Worm (Caenorhabditis elegans) whole organism, L2 larva: ENCODE measurements around the gene C34C12.1.

Source experiments
- C34F6.9 ChIP-seq: fragments of 150-350 bp; optimal IDR thresholded peaks from 2 replicates; lab custom pipeline; 2014; ENCODE audit warnings: missing biosample characterization, missing genetic modification characterization
- F13H6.1 ChIP-seq: sonication (generic microtip); optimal IDR thresholded peaks from 2 replicates; lab custom pipeline; 2016; ENCODE audit warnings: missing genetic modification characterization, missing compliant biosample characterization
- R02D3.7 ChIP-seq: fragments of 150-350 bp; optimal IDR thresholded peaks from 2 replicates; lab custom pipeline; 2014; ENCODE audit warnings: missing biosample characterization, missing genetic modification characterization
- Y55F3AM.14 ChIP-seq: fragments of 200-800 bp; sonication (Bioruptor generic); optimal IDR thresholded peaks from 2 replicates; lab custom pipeline; 2018; ENCODE audit warnings: mild to moderate bottlenecking, missing genetic modification characterization, missing compliant biosample characterization
- aly-2 ChIP-seq: fragments of 150-350 bp; optimal IDR thresholded peaks from 2 replicates; lab custom pipeline; 2014; ENCODE audit warnings: missing biosample characterization, missing genetic modification characterization
- ama-1 ChIP-seq: fragments of 150-350 bp; optimal IDR thresholded peaks from 2 replicates; lab custom pipeline; 2018; ENCODE audit warnings: inconsistent platforms
- ceh-16 ChIP-seq: fragments of 150-350 bp; optimal IDR thresholded peaks from 2 replicates; lab custom pipeline; 2014; ENCODE audit warnings: missing biosample characterization, missing genetic modification characterization
- ceh-82 ChIP-seq: fragments of 150-350 bp; optimal IDR thresholded peaks from 2 replicates; lab custom pipeline; 2014; ENCODE audit warnings: missing biosample characterization, missing genetic modification characterization
- crh-2 ChIP-seq: sonication (generic microtip); optimal IDR thresholded peaks from 2 replicates; lab custom pipeline; 2017; ENCODE audit warnings: missing biosample characterization, missing genetic modification characterization
- dmd-4 ChIP-seq: sonication (generic microtip); optimal IDR thresholded peaks from 2 replicates; lab custom pipeline; 2017; ENCODE audit warnings: missing biosample characterization, missing genetic modification characterization
- fos-1 ChIP-seq: fragments of 150-350 bp; optimal IDR thresholded peaks from 2 replicates; lab custom pipeline; 2014; ENCODE audit warnings: missing biosample characterization, missing genetic modification characterization
- gmeb-1 ChIP-seq: fragments of 150-350 bp; optimal IDR thresholded peaks from 2 replicates; lab custom pipeline; 2014; ENCODE audit warnings: missing biosample characterization, missing genetic modification characterization
- lin-11 ChIP-seq: fragments of 150-350 bp; sonication (generic microtip); optimal IDR thresholded peaks from 2 replicates; lab custom pipeline; 2014; ENCODE audit warnings: missing biosample characterization, missing genetic modification characterization, inconsistent platforms, mixed read lengths
- lin-13 ChIP-seq: fragments of 150-350 bp; optimal IDR thresholded peaks from 2 replicates; lab custom pipeline; 2014; ENCODE audit warnings: missing biosample characterization, missing genetic modification reagents, missing genetic modification characterization
- lin-39 ChIP-seq: fragments of 150-350 bp; optimal IDR thresholded peaks from 2 replicates; lab custom pipeline; 2014; ENCODE audit warnings: missing biosample characterization, missing genetic modification reagents, missing genetic modification characterization
- lsy-2 ChIP-seq, 2 experiments: fragments of 150-350 bp in 1 of 2; sonication (generic microtip) in 1 of 2; optimal IDR thresholded peaks; 2 replicates each; lab custom pipeline; 2014 to 2017; ENCODE audit warnings: missing biosample characterization in 2 of 2, missing genetic modification characterization in 2 of 2
- mab-5 ChIP-seq: fragments of 150-350 bp; optimal IDR thresholded peaks from 2 replicates; lab custom pipeline; 2014; ENCODE audit warnings: missing biosample characterization, missing genetic modification characterization
- mbf-1 ChIP-seq: sonication (generic microtip); optimal IDR thresholded peaks from 2 replicates; lab custom pipeline; 2017; ENCODE audit warnings: missing biosample characterization, missing genetic modification characterization
- mdl-1 ChIP-seq, 2 experiments: fragments of 150-350 bp in 1 of 2; sonication (generic microtip) in 1 of 2; optimal IDR thresholded peaks; 2 replicates each; lab custom pipeline; 2017; ENCODE audit warnings: missing biosample characterization in 2 of 2, missing genetic modification characterization in 2 of 2
- nhr-10 ChIP-seq: sonication (generic microtip); optimal IDR thresholded peaks from 2 replicates; lab custom pipeline; 2017; ENCODE audit warnings: missing biosample characterization, missing genetic modification characterization
- nhr-12 ChIP-seq: fragments of 150-350 bp; optimal IDR thresholded peaks from 2 replicates; lab custom pipeline; 2014; ENCODE audit warnings: missing biosample characterization, missing genetic modification characterization
- nhr-129 ChIP-seq: fragments of 150-350 bp; optimal IDR thresholded peaks from 2 replicates; lab custom pipeline; 2014; ENCODE audit warnings: missing biosample characterization, missing genetic modification characterization
- nhr-21 ChIP-seq: fragments of 150-350 bp; optimal IDR thresholded peaks from 2 replicates; lab custom pipeline; 2014; ENCODE audit warnings: missing biosample characterization, missing genetic modification characterization
- nhr-23 ChIP-seq: fragments of 150-350 bp; optimal IDR thresholded peaks from 2 replicates; lab custom pipeline; 2014; ENCODE audit warnings: missing biosample characterization, missing genetic modification reagents, missing genetic modification characterization
- nhr-237 ChIP-seq: fragments of 150-350 bp; optimal IDR thresholded peaks from 2 replicates; lab custom pipeline; 2014; ENCODE audit warnings: missing biosample characterization, missing genetic modification characterization
- nhr-6 ChIP-seq: fragments of 150-350 bp; optimal IDR thresholded peaks from 2 replicates; lab custom pipeline; 2014; ENCODE audit warnings: missing biosample characterization, missing genetic modification characterization
- nhr-77 ChIP-seq: fragments of 150-350 bp; optimal IDR thresholded peaks from 2 replicates; lab custom pipeline; 2014; ENCODE audit warnings: missing biosample characterization, missing genetic modification characterization
- peb-1 ChIP-seq: fragments of 150-350 bp; optimal IDR thresholded peaks from 2 replicates; lab custom pipeline; 2014; ENCODE audit warnings: missing biosample characterization, missing genetic modification characterization
- sem-4 ChIP-seq: fragments of 150-350 bp; optimal IDR thresholded peaks from 2 replicates; lab custom pipeline; 2014; ENCODE audit warnings: missing biosample characterization, missing genetic modification reagents, missing genetic modification characterization
- skn-1 ChIP-seq: sonication (generic microtip); optimal IDR thresholded peaks from 2 replicates; lab custom pipeline; 2017; ENCODE audit warnings: missing biosample characterization, missing genetic modification characterization
- sma-3 ChIP-seq: sonication (generic microtip); optimal IDR thresholded peaks from 2 replicates; lab custom pipeline; 2016; ENCODE audit warnings: missing genetic modification reagents, missing genetic modification characterization, missing compliant biosample characterization
- snpc-4 ChIP-seq: fragments of 150-350 bp; optimal IDR thresholded peaks from 2 replicates; lab custom pipeline; 2014; ENCODE audit warnings: missing biosample characterization, missing genetic modification characterization
- unc-39 ChIP-seq: fragments of 150-350 bp; optimal IDR thresholded peaks from 2 replicates; lab custom pipeline; 2014; ENCODE audit warnings: missing biosample characterization, missing genetic modification characterization
- unc-55 ChIP-seq: fragments of 150-350 bp; sonication (generic microtip); optimal IDR thresholded peaks from 3 replicates; lab custom pipeline; 2014; ENCODE audit warnings: missing biosample characterization, missing genetic modification reagents, missing genetic modification characterization
- unc-62 ChIP-seq: fragments of 150-350 bp; optimal IDR thresholded peaks from 2 replicates; lab custom pipeline; 2014; ENCODE audit warnings: missing biosample characterization, missing genetic modification reagents, missing genetic modification characterization
- zag-1 ChIP-seq: fragments of 150-350 bp; optimal IDR thresholded peaks from 2 replicates; lab custom pipeline; 2014; ENCODE audit warnings: missing biosample characterization, missing genetic modification characterization
- ztf-1 ChIP-seq: fragments of 200-800 bp; sonication (Bioruptor generic); conservative IDR thresholded peaks from 2 replicates; pipeline ENCODE4 v1.3.6; 2022; ENCODE audit warnings: missing genetic modification characterization, missing compliant biosample characterization
- ztf-11 ChIP-seq: sonication (generic microtip); optimal IDR thresholded peaks from 2 replicates; lab custom pipeline; 2017; ENCODE audit warnings: missing biosample characterization, missing genetic modification characterization
- ztf-4 ChIP-seq: fragments of 150-350 bp; optimal IDR thresholded peaks from 2 replicates; lab custom pipeline; 2014; ENCODE audit warnings: missing biosample characterization, missing genetic modification characterization

The C34C12.1 gene

DNA sequence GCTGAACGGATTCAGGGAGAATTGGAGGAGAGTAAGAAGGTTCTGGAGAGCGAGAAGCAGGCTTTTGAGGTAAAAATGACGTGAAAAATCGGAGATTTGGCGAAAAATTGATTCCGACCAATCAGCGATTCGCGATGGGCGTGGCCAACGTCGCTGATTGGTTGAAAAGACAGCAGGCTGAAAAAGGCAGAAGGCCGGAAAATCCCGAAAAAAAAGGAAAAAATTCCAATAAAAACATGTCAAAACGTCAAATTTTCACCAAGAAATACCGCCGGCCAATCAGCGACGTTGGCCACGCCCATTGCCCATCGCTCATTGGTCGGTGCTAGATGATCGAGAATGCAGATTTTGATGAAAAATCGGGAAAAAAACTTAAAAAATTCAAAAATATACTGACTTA is 36.7 kb upstream of the C34C12.1 start:
- TF ChIP-seq F13H6.1 (tag; lab: Kevin White, UChicago) (no peak), ztf-4 (tag; lab: Kevin White, UChicago) (no peak), sem-4 (no peak), fos-1 (tag; lab: Kevin White, UChicago) (no peak), nhr-21 (no peak), snpc-4 (tag; lab: Kevin White, UChicago) (no peak), lin-39 (tag; lab: Kevin White, UChicago) (no peak), ama-1 (lab: Kevin White, UChicago) (no peak), unc-39 (tag; lab: Kevin White, UChicago) (no peak), R02D3.7 (tag; lab: Kevin White, UChicago) (no peak), lsy-2 (tag; optimal IDR thresholded peaks at IDR 0.05; lab: Kevin White, UChicago) (no peak), mab-5 (tag; lab: Kevin White, UChicago) (no peak), skn-1 (tag; lab: Kevin White, UChicago) (no peak), ztf-1 (GFP tag; lab: Robert Waterston, UW) (no peak), ceh-82 (tag; lab: Kevin White, UChicago) (no peak), ztf-11 (tag; lab: Kevin White, UChicago) (no peak), lin-13 (no peak), gmeb-1 (tag; lab: Kevin White, UChicago) (no peak), lin-11 (tag; lab: Kevin White, UChicago) (no peak)
- TF ChIP-seq, all 48 proteins: peak for 0

DNA sequence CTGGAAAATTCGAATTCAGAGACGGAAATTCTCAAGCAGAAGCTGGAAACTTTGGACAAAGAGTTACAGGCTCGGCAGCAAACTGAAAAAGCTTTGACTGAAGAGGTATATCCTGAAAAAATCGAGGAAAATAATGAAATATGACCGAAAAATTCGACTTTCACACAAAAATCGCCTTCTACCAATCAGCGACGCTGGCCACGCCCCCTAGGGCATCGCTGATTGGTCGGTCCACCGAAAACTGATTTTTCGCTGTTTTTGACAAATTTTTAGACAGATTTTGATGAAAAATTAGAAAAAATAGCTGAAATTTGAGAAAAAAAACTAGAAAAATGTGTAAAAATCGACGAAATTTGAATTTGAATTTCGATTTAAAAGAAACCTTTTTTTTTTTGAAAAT is 35.2 kb upstream of the C34C12.1 start:
- TF ChIP-seq nhr-237 (tag; lab: Kevin White, UChicago): no peak
- no peak for TF ChIP-seq mab-5 (tag; lab: Kevin White, UChicago)
- TF ChIP-seq nhr-21: no peak
- no peak for TF ChIP-seq ztf-1 (GFP tag; lab: Robert Waterston, UW)
- no peak for TF ChIP-seq nhr-10 (tag; lab: Kevin White, UChicago)
- TF ChIP-seq ztf-11 (tag; lab: Kevin White, UChicago): no peak

- TF ChIP-seq nhr-10 (tag; lab: Kevin White, UChicago) (no peak), mbf-1 (tag; lab: Kevin White, UChicago) (no peak), unc-39 (tag; lab: Kevin White, UChicago) (no peak), crh-2 (tag; lab: Kevin White, UChicago) (no peak), nhr-237 (tag; lab: Kevin White, UChicago) (no peak), ceh-82 (tag; lab: Kevin White, UChicago) (no peak), nhr-12 (tag; lab: Kevin White, UChicago) (no peak), C34F6.9 (tag; lab: Kevin White, UChicago) (no peak), nhr-77 (tag; lab: Kevin White, UChicago) (no peak), aly-2 (tag; lab: Kevin White, UChicago) (no peak), snpc-4 (tag; lab: Kevin White, UChicago) (no peak), zag-1 (tag; lab: Kevin White, UChicago) (no peak)
These were observed 30.2 kb upstream of the C34C12.1 start for ce11 chrIII:3423924-3424323.

- TF ChIP-seq F13H6.1 (tag; lab: Kevin White, UChicago) (no peak), nhr-6 (tag; lab: Kevin White, UChicago) (no peak), unc-55 (GFP tag; lab: Kevin White, UChicago) (no peak), mab-5 (tag; lab: Kevin White, UChicago) (no peak), crh-2 (tag; lab: Kevin White, UChicago) (no peak), nhr-237 (tag; lab: Kevin White, UChicago) (no peak), zag-1 (tag; lab: Kevin White, UChicago) (no peak), ceh-82 (tag; lab: Kevin White, UChicago) (no peak), nhr-23 (tag; lab: Kevin White, UChicago) (no peak), sma-3 (no peak), nhr-77 (tag; lab: Kevin White, UChicago) (no peak), gmeb-1 (tag; lab: Kevin White, UChicago) (no peak), skn-1 (tag; lab: Kevin White, UChicago) (no peak), lsy-2 (tag; optimal IDR thresholded peaks at IDR 0.05; lab: Kevin White, UChicago) (no peak), lin-39 (tag; lab: Kevin White, UChicago) (no peak), sem-4 (no peak), mdl-1 (tag; optimal IDR thresholded peaks at IDR 0.05; lab: Kevin White, UChicago) (no peak)
These were observed 28.7 kb upstream of the C34C12.1 start, which contains the start of gene metl-18 for ce11 chrIII:3425438-3425837. Gene metl-18, plus strand, starts transcription at chrIII:3425738.

- TF ChIP-seq peb-1 (tag; lab: Kevin White, UChicago) (no peak), unc-62 (GFP tag; lab: Kevin White, UChicago) (no peak), ceh-16 (no peak), lin-13 (no peak), aly-2 (tag; lab: Kevin White, UChicago) (no peak), nhr-129 (tag; lab: Kevin White, UChicago) (no peak), Y55F3AM.14 (GFP tag; lab: Kevin White, UChicago) (no peak), dmd-4 (tag; lab: Kevin White, UChicago) (no peak), crh-2 (tag; lab: Kevin White, UChicago) (no peak), C34F6.9 (tag; lab: Kevin White, UChicago) (no peak)
These were observed 27.4 kb upstream of the C34C12.1 start for ce11 chrIII:3426741-3427140.
